Worm (Caenorhabditis elegans): ENCODE data around the gene scvp-1.

Gene scvp-1

DNA sequence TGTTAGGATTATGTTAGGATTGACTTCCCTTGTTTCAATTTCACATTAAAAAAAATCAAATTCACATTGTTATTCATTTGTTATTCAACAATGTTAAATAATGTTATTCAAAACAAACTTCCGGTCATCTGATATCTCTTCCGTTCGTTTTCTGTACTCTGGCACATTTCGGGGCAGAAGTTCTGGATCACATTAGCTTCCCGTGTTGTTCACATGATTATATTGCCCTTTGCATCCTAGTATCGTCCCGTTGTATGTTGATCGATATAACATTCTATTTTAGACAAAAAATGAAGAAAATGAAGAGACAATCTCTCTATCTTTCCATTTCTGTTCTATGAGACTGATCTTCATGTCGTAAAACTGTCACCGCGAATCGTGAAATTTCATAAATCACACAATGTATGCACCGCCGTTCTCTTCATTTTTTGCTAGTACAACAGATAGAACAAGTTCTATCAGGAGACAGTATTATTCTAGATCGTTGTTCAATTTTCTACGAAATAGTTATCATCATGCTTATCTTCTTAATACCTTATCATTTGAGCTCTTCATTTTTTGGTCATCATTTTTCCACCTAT lies 9.0 kb upstream of the scvp-1 start:
- TF ChIP-seq lsy-2 (tag; optimal IDR thresholded peaks at IDR 0.05) (no peak), elt-1 (tag; optimal IDR thresholded peaks at IDR 0.05; ENCODE audit: borderline replicate concordance, insufficient read depth) (peak; percentile 6)

DNA sequence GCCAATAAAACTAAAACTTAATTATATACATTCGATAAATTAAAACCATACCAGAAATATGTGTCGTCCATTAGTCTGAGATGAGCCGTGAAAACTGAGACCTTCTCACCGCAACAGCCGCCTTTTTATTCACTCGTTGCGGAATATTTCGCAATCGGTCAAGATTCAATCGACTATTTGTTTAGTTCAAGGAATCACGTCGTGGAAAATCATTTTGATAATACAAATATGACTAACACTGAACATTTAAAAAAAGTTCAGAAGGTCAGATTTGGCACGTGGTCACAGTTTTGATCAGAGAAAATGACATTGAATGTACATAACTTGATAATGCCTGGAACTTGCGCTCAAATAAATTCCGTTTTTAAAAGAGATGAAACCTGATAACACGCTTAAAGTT lies 7.7 kb upstream of the scvp-1 start, which contains the start of gene F17C11.11:
Gene F17C11.11, minus strand, starts transcription at position 79 of the 400 bp plus-strand sequence.
- TF ChIP-seq unc-62 (GFP tag; optimal IDR thresholded peaks at IDR 0.05), result no peak
- peak; percentile 5 for TF ChIP-seq hlh-1 (tag; optimal IDR thresholded peaks at IDR 0.05)
- no peak for TF ChIP-seq elt-3 (tag; optimal IDR thresholded peaks at IDR 0.05)

DNA sequence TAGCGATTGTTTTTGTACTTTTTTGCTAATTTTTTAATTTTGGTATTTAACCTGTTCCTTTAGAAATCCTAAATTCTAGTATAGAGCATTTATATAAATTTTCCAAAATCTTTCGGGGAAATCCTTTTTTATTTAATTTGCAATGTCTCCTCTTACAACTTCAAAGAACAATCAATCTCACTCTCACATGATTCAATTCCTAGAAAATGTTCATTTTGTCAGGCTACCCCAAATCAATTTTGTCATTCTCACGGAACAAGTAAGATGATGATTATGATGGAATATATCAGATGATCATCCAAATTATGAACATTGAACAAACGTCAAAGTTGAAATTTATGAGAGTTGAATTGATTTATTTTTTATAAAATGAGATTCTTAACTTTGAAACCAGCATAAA lies 6.2 kb upstream of the scvp-1 start:
- TF ChIP-seq ceh-83 (GFP tag; optimal IDR thresholded peaks at IDR 0.05), result no peak
- TF ChIP-seq drap-1 (GFP tag; optimal IDR thresholded peaks at IDR 0.05), result no peak
- no peak for TF ChIP-seq nhr-76 (tag; optimal IDR thresholded peaks at IDR 0.05)
- TF ChIP-seq snpc-4 (tag; optimal IDR thresholded peaks at IDR 0.05), result no peak
- no peak for TF ChIP-seq unc-39 (tag; optimal IDR thresholded peaks at IDR 0.05)
- no peak for TF ChIP-seq ces-1 (GFP tag; optimal IDR thresholded peaks at IDR 0.05)
- TF ChIP-seq M03D4.4 (tag; optimal IDR thresholded peaks at IDR 0.05), result no peak
- no peak for TF ChIP-seq ceh-43 (GFP tag; optimal IDR thresholded peaks at IDR 0.05)
- no peak for TF ChIP-seq nhr-12 (tag; optimal IDR thresholded peaks at IDR 0.05)
- TF ChIP-seq unc-120 (tag; optimal IDR thresholded peaks at IDR 0.05; ENCODE audit: poor library complexity, severe bottlenecking), result no peak

DNA sequence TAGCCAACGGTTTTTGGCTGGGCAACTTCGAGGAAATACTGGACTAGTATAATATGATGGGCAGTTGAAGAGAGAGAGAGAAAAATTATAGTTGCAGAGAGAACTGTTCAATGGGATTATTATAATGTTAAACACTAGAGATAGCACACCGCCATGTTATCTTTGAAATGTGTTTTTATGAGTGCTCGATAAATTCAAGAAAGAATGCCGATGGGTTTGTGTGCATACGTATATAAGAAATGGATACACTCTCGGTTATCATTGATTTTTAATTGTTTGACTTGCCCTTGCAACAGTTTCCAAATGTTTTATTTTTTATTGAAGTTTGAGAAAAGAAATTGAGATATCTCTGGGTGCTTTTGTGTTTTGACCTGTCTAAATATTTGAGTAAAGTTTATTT lies 5.6 kb upstream of the scvp-1 start, which contains the start of gene F17C11.12:
Gene F17C11.12, minus strand, starts transcription at position 240 of the 400 bp plus-strand sequence.
- no peak for TF ChIP-seq lin-13 (tag; optimal IDR thresholded peaks at IDR 0.05)
- TF ChIP-seq ces-1 (GFP tag; optimal IDR thresholded peaks at IDR 0.05), result no peak
- no peak for TF ChIP-seq lin-32 (GFP tag; optimal IDR thresholded peaks at IDR 0.05)
- no peak for TF ChIP-seq elt-3 (tag; optimal IDR thresholded peaks at IDR 0.05)
- no peak for TF ChIP-seq pha-4 (tag; optimal IDR thresholded peaks at IDR 0.05)
- no peak for TF ChIP-seq M03D4.4 (tag; optimal IDR thresholded peaks at IDR 0.05)

DNA sequence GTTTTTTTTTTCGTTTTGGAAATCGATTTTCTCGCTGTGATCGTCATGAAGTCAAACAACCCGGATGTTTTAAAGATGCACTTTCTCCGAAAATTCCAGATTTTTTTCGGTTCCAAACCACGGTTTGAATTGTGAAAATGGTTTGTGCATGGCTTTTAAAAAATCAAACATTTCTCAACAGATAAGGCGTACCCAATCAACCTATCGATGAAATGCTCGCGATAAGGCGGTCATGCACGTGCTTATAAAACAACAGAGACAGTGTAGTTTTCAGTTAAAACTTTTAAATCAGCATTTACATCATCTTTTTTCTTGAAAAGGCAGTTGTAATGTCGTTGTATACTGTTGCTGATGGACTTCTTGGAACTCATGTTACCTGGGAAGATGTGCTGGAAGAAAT lies 1.3 kb upstream of the scvp-1 start, which contains the start of gene F58B4.5:
Gene F58B4.5, plus strand, starts transcription at position 283 of the 400 bp plus-strand sequence.
- TF ChIP-seq ces-1 (GFP tag; optimal IDR thresholded peaks at IDR 0.05) (no peak), zip-8 (tag; optimal IDR thresholded peaks at IDR 0.05) (no peak), cnd-1 (tag; optimal IDR thresholded peaks at IDR 0.05) (no peak), hlh-1 (tag; optimal IDR thresholded peaks at IDR 0.05) (no peak)

DNA sequence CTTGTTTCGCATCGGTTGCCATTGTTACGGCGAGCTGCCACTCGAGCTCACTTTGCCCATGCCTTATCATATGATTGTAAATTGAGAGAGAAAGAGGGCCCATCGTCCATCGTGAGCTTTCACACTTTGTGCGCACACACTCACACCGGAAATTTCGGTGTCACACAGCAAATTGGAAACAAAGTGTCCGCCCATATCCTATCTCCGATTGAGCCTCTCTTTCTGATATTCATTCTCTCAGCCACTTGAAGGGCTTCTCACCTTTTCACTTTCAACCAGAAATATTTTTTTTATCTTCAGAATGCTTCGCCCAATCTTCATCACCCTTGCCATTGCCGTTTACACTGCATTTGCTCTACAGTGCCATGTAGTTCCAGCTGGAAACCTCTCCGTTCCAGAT lies 1.6 kb downstream of the scvp-1 start, which contains the start of gene F58B4.3:
Gene F58B4.3, plus strand, starts transcription at position 301 of the 400 bp plus-strand sequence.
- TF ChIP-seq unc-39 (tag; optimal IDR thresholded peaks at IDR 0.05), result no peak
- TF ChIP-seq nhr-12 (tag; optimal IDR thresholded peaks at IDR 0.05), result no peak
- no peak for TF ChIP-seq M03D4.4 (tag; optimal IDR thresholded peaks at IDR 0.05)
- TF ChIP-seq ceh-83 (GFP tag; optimal IDR thresholded peaks at IDR 0.05), result no peak
- no peak for TF ChIP-seq sem-2 (GFP tag; optimal IDR thresholded peaks at IDR 0.05)
- no peak for TF ChIP-seq flh-1 (GFP tag; optimal IDR thresholded peaks at IDR 0.05)
- no peak for TF ChIP-seq ceh-43 (GFP tag; optimal IDR thresholded peaks at IDR 0.05)
- no peak for TF ChIP-seq nhr-76 (tag; optimal IDR thresholded peaks at IDR 0.05)
- no peak for TF ChIP-seq ham-2 (GFP tag; optimal IDR thresholded peaks at IDR 0.05)
- TF ChIP-seq ces-1 (GFP tag; optimal IDR thresholded peaks at IDR 0.05), result no peak

DNA sequence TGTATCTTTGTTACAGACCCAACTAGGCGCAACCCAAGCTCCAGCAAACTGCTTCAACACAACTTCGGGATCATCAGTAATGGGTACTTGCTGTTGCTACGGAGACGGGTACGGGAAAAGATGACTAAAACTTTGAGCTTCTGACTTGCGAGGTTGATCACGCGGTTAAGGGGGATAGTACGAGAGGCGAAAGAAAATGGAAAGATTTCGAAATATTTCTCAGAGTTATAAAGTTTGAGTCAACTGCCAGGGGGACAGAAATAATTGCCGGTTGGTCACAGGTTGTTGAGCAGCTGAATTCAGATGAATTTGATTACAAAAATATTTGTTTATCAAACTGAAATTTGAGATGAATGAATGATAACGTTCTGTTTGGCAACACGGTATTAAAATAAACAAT lies 5.4 kb downstream of the scvp-1 start:
- TF ChIP-seq zip-8 (tag; optimal IDR thresholded peaks at IDR 0.05) (no peak), nhr-2 (tag; optimal IDR thresholded peaks at IDR 0.05) (no peak), M03D4.4 (tag; optimal IDR thresholded peaks at IDR 0.05) (no peak), nhr-237 (tag; optimal IDR thresholded peaks at IDR 0.05) (no peak), elt-1 (tag; optimal IDR thresholded peaks at IDR 0.05; ENCODE audit: borderline replicate concordance, insufficient read depth) (no peak), nhr-28 (tag; optimal IDR thresholded peaks at IDR 0.05) (no peak), tbx-8 (GFP tag; optimal IDR thresholded peaks at IDR 0.05) (no peak), mep-1 (tag; optimal IDR thresholded peaks at IDR 0.05) (no peak), mab-5 (tag; optimal IDR thresholded peaks at IDR 0.05) (no peak), mls-2 (tag; optimal IDR thresholded peaks at IDR 0.05) (no peak), unc-62 (GFP tag; optimal IDR thresholded peaks at IDR 0.05) (no peak), blmp-1 (tag; optimal IDR thresholded peaks at IDR 0.05) (no peak), ceh-83 (GFP tag; optimal IDR thresholded peaks at IDR 0.05) (no peak), nhr-12 (tag; optimal IDR thresholded peaks at IDR 0.05) (no peak), unc-39 (tag; optimal IDR thresholded peaks at IDR 0.05) (no peak), sptf-1 (tag; optimal IDR thresholded peaks at IDR 0.05) (no peak), lin-13 (tag; optimal IDR thresholded peaks at IDR 0.05) (no peak), sem-2 (GFP tag; optimal IDR thresholded peaks at IDR 0.05) (no peak), cnd-1 (tag; optimal IDR thresholded peaks at IDR 0.05) (no peak)
